Worm (Caenorhabditis elegans): ENCODE data around the gene ints-2.

Gene ints-2

DNA sequence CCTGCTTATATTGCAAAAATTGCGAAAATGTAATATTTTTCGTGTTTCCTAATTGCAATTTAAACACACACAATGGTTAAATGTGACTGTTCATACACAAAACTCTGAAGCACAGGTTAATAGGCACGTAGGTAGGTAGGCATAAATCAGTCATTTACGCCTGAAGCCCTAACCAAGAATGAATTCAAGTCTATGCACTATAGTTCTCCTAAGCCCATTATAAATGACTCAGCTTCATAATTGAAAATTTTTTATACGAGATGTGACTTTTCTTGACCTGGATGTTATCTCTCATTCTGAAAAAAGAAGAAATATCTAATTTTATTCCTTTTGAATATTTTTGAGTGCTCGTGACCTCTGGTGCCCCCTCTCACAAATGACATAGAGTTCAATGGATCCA is 43.6 kb upstream of the ints-2 start:
- TF ChIP-seq Y56A3A.18 (GFP tag; IDR thresholded peaks at IDR 0.05), result no peak
- no peak for TF ChIP-seq nhr-90 (tag; optimal IDR thresholded peaks at IDR 0.05)
- no peak for TF ChIP-seq xnd-1 (tag; optimal IDR thresholded peaks at IDR 0.05)
- no peak for TF ChIP-seq ztf-25 (GFP tag; IDR thresholded peaks at IDR 0.05)
- TF ChIP-seq hmg-1.2 (GFP tag; IDR thresholded peaks at IDR 0.05), result no peak
- no peak for TF ChIP-seq unc-62 (GFP tag; optimal IDR thresholded peaks at IDR 0.05)
- no peak for TF ChIP-seq hmg-20 (GFP tag; IDR thresholded peaks at IDR 0.05)
- no peak for TF ChIP-seq ztf-26 (tag; optimal IDR thresholded peaks at IDR 0.05)
- TF ChIP-seq cebp-2 (GFP tag; IDR thresholded peaks at IDR 0.05), result no peak
- TF ChIP-seq snpc-3.4 (tag; optimal IDR thresholded peaks at IDR 0.05), result no peak
- no peak for TF ChIP-seq F57C9.4 (tag; optimal IDR thresholded peaks at IDR 0.05)
- TF ChIP-seq snpc-4 (GFP tag; optimal IDR thresholded peaks at IDR 0.05), result no peak
- no peak for TF ChIP-seq snpc-4 (tag; optimal IDR thresholded peaks at IDR 0.05)
- TF ChIP-seq B0336.3 (GFP tag; IDR thresholded peaks at IDR 0.05), result no peak
- no peak for TF ChIP-seq somi-1 (GFP tag; optimal IDR thresholded peaks at IDR 0.05)
- no peak for TF ChIP-seq tbp1 (GFP tag; optimal IDR thresholded peaks at IDR 0.05)
- TF ChIP-seq hsf-1 (GFP tag; IDR thresholded peaks at IDR 0.05), result no peak
- no peak for TF ChIP-seq T07F8.4 (tag; optimal IDR thresholded peaks at IDR 0.05)
- no peak for TF ChIP-seq nhr-120 (GFP tag; IDR thresholded peaks at IDR 0.05)
- no peak for TF ChIP-seq Y53F4B.3 (GFP tag; IDR thresholded peaks at IDR 0.05)
- TF ChIP-seq lir-1 (GFP tag; conservative IDR thresholded peaks at IDR 0.05), result no peak

DNA sequence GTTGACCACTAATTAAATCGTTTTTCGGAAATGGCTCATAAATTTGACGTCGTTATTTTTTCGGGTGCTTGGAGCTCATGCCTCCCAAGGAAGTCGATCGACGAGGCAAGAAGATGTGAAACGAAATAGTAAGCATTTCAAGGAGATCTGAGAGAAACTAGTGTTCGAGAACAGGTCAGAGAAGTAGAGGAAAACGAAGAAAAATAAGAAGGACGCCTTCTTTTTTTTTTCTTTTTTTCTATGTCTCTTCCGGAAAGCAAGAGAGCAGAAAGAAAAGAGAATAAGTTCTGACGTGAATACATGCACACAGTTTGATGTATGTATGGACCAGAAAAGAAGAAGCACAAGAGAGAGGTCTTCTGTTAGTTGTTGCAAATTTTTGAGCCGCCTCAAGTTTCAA is 41.9 kb upstream of the ints-2 start:
- TF ChIP-seq F33H1.4 (GFP tag; IDR thresholded peaks at IDR 0.05) (no peak), lin-40 (tag; optimal IDR thresholded peaks at IDR 0.05) (peak; percentile 13), hmg-1.2 (GFP tag; IDR thresholded peaks at IDR 0.05) (peak; percentile 38; the same call in 1 of the 2 replicates)

DNA sequence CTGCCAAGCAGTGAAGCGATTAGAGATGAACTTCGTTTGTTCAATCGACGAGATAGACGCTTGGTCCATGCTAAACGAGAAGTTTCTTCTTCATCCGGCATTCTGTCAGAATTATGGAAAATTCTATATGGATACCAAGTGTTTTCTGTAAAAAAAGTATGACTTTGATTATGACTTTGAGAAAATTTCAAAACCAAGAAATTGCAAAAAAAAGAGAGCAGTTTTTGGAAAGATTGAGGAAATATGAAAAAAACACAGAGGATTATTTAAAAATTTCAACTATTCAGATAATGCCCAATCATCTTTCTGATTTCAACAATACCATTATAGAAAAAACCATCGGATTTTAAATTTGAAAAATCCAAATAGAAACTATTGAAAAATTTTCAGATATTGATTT is 40.2 kb upstream of the ints-2 start, which contains the start of gene par-1:
TSS of gene par-1 (minus strand) at position 101 of the 400 bp plus-strand sequence.
- no peak for TF ChIP-seq aptf-3 (GFP tag; IDR thresholded peaks at IDR 0.05)
- no peak for TF ChIP-seq ZK185.1 (tag; optimal IDR thresholded peaks at IDR 0.05; ENCODE audit: poor library complexity, severe bottlenecking)
- no peak for TF ChIP-seq sea-2 (GFP tag; IDR thresholded peaks at IDR 0.05)
- no peak for TF ChIP-seq nhr-90 (tag; optimal IDR thresholded peaks at IDR 0.05)
- TF ChIP-seq lag-1 (GFP tag; IDR thresholded peaks at IDR 0.05), result no peak
- no peak for TF ChIP-seq ekl-4 (GFP tag; IDR thresholded peaks at IDR 0.05)
- TF ChIP-seq B0019.2 (GFP tag; conservative IDR thresholded peaks at IDR 0.05), result no peak
- TF ChIP-seq die-1 (tag; optimal IDR thresholded peaks at IDR 0.05), result no peak

DNA sequence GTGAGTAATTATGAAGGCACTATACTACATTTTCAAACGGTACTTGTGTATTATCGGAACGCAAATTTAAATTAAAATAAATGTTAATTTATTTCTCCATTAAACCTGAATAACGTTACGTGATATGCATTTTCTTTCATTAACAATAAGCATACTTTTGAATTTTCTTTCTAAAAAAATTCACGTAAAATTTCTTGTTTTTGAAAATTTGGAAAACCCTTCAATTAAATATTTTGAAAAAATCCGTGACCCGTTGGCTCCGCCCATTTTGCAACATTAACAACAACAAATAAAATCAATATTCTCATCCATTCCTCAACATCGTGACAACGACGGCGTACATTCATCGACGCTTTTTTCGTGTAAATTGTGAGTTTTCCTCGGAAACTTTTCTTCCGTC is 39.3 kb upstream of the ints-2 start, which contains the start of gene acs-10:
TSS of gene acs-10 (plus strand) at position 301 of the 400 bp plus-strand sequence.
- TF ChIP-seq mes-4 (tag; optimal IDR thresholded peaks at IDR 0.05), result no peak
- TF ChIP-seq bed-1 (GFP tag; IDR thresholded peaks at IDR 0.05), result no peak
- TF ChIP-seq F55B11.4 (tag; optimal IDR thresholded peaks at IDR 0.05; ENCODE audit: borderline replicate concordance, insufficient read depth), result no peak
- TF ChIP-seq nfya-1 (tag; optimal IDR thresholded peaks at IDR 0.05; ENCODE audit: borderline replicate concordance, insufficient read depth), result no peak
- TF ChIP-seq madf-6 (GFP tag; IDR thresholded peaks at IDR 0.05), result no peak
